Fruit fly (Drosophila melanogaster): ENCODE results near the gene Bfc.

DNA sequence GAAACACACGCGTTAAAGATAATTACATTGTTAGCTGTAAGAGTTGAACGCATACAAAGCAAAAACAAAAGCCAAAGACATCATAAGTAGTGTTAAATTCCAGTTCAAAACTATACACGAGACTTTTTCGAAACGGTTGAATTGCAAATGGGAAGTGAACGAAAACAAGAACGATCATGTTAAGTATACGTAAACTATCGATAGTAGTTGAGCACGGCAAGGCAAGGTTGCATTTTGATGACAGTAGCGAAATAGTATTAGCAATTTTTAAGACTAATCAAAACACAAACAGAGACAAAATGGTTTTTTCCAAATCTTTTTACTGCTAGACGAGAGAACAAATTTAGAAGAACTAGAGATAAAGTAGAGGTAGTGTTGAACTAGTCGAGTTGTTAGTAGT is 44.3 kb downstream of the Bfc start:
- no peak for TF ChIP-seq Sin3A (optimal IDR thresholded peaks at IDR 0.05)
- TF ChIP-seq h (optimal IDR thresholded peaks at IDR 0.05), result no peak
- TF ChIP-seq psq (optimal IDR thresholded peaks at IDR 0.05), result no peak
- TF ChIP-seq ttk (optimal IDR thresholded peaks at IDR 0.05), result no peak

All from Kc167 (cell line).